Fruit fly (Drosophila melanogaster) whole organism: Measurements from ENCODE around the gene CG32374.

Experiments used
- CG8478 ChIP-seq: fragments of >200 bp; optimal IDR thresholded peaks from 2 replicates; lab custom pipeline; 2018; ENCODE audit warnings: inconsistent platforms
- EcR ChIP-seq, 2 experiments: fragments of >200 bp; optimal IDR thresholded peaks; 2 replicates each; lab custom pipeline; 2017; ENCODE audit warnings: missing biosample characterization in 2 of 2, missing genetic modification characterization in 2 of 2, missing genetic modification reagents in 2 of 2
- psq ChIP-seq: fragments of >200 bp; optimal IDR thresholded peaks from 2 replicates; lab custom pipeline; 2017
- usp ChIP-seq: fragments of >200 bp; optimal IDR thresholded peaks from 2 replicates; lab custom pipeline; 2017; ENCODE audit warnings: missing biosample characterization, missing genetic modification characterization, mixed read lengths

- TF ChIP-seq EcR (GFP tag; optimal IDR thresholded peaks at IDR 0.05; lab: Kevin White, UChicago) (no peak), psq (no peak), usp (no peak), CG8478 (lab: Kevin White, UChicago) (no peak)
Measured at dm6 chr3L:7572948-7573347, 32.0 kb upstream of the CG32374 start.
